Worm (Caenorhabditis elegans) whole organism, L4/young adult: ENCODE measurements around the gene popl-1.

Source experiments
- W03F9.2 ChIP-seq: fragments of 150-350 bp; optimal IDR thresholded peaks from 2 replicates; lab custom pipeline; 2014; ENCODE audit warnings: missing biosample characterization, missing genetic modification characterization
- dao-5 ChIP-seq: sonication (generic microtip); optimal IDR thresholded peaks from 2 replicates; lab custom pipeline; 2016; ENCODE audit warnings: missing genotype, missing genetic modification characterization, moderate library complexity, missing compliant biosample characterization
- him-1 ChIP-seq: sonication (generic microtip); optimal IDR thresholded peaks from 2 replicates; lab custom pipeline; 2016; ENCODE audit warnings: missing genotype, missing genetic modification reagents, missing genetic modification characterization, missing compliant biosample characterization

- TF ChIP-seq dao-5 (tag; lab: Kevin White, UChicago), result no peak
- TF ChIP-seq him-1 (tag; lab: Kevin White, UChicago), result no peak
- no peak for TF ChIP-seq W03F9.2 (tag; lab: Kevin White, UChicago)
Observed at ce11 chrIII:6462610-6463009, 31.9 kb upstream of the popl-1 start, which contains the start of gene T26A5.8.
